Worm (Caenorhabditis elegans) whole organism, midembryonic: ENCODE results near the gene H25P19.1.

Experiments used
- T22C8.4 ChIP-seq: fragments of 200-800 bp; sonication (Bioruptor generic); IDR thresholded peaks from 2 replicates; pipeline ENCODE4 v1.3.6; 2022; ENCODE audit warnings: missing genetic modification characterization, missing compliant biosample characterization
- cog-1 ChIP-seq: sonication (generic microtip); optimal IDR thresholded peaks from 2 replicates; lab custom pipeline; 2016; ENCODE audit warnings: missing genetic modification characterization, missing compliant biosample characterization
- flt-1 ChIP-seq: fragments of 200-800 bp; sonication (Bioruptor generic); IDR thresholded peaks from 2 replicates; pipeline ENCODE4 v1.3.6; 2022; ENCODE audit warnings: missing genetic modification characterization, missing compliant biosample characterization
- klf-2 ChIP-seq: fragments of 200-800 bp; sonication (Bioruptor generic); conservative IDR thresholded peaks from 2 replicates; pipeline ENCODE4 v1.3.6; 2022; ENCODE audit warnings: missing genetic modification reagents, missing genetic modification characterization, missing compliant biosample characterization
- med-1 ChIP-seq: sonication (generic microtip); optimal IDR thresholded peaks from 2 replicates; lab custom pipeline; 2017; ENCODE audit warnings: missing genetic modification characterization, mild to moderate bottlenecking, missing compliant biosample characterization, antibody characterized with exemption, missing genetic modification reagents; ENCODE audit not compliant: insufficient read depth
- ref-1 ChIP-seq: fragments of 200-800 bp; sonication (Bioruptor generic); conservative IDR thresholded peaks from 2 replicates; pipeline ENCODE4 v1.3.6; 2022; ENCODE audit warnings: missing genetic modification reagents, missing genetic modification characterization, missing compliant biosample characterization
- tab-1 ChIP-seq: fragments of 200-800 bp; sonication (Bioruptor generic); IDR thresholded peaks from 2 replicates; pipeline ENCODE4 v1.3.6; 2022; ENCODE audit warnings: missing genetic modification characterization, missing compliant biosample characterization
- ztf-23 ChIP-seq: fragments of 200-800 bp; sonication (Bioruptor generic); IDR thresholded peaks from 2 replicates; pipeline ENCODE4 v1.3.6; 2022; ENCODE audit warnings: missing genetic modification reagents, missing genetic modification characterization, missing compliant biosample characterization
- ztf-29 ChIP-seq: fragments of 200-800 bp; sonication (Bioruptor generic); IDR thresholded peaks from 2 replicates; pipeline ENCODE4 v1.3.6; 2022; ENCODE audit warnings: missing genetic modification reagents, missing genetic modification characterization, missing compliant biosample characterization

H25P19.1 gene

DNA sequence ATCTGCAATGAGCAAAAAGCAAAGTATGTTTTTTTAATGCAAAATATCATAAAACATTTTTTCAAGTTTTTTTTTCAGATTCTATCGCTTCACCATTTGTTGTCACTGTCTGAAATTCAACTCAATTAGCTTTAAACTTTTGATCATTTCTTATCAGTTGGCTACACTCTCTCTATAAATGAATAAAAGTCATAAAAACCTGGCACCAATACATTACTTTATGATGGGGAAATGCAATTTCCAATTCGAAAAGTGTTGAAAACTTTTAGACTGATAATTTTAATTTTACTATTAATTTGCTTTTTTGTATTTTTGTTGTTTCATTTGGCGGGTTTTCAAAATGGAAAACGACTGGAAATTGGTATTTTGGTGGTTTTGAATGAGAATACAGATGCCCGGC is 3.6 kb upstream of the H25P19.1 start, which contains the start of gene F31F4.1:
Gene F31F4.1 (plus strand): TSS at position 203 of the 400 bp plus-strand sequence.
- no peak for TF ChIP-seq ref-1 (GFP tag; lab: Robert Waterston, UW)
- TF ChIP-seq flt-1 (GFP tag; lab: Robert Waterston, UW) = no peak
- no peak for TF ChIP-seq ztf-23 (GFP tag; lab: Robert Waterston, UW)

DNA sequence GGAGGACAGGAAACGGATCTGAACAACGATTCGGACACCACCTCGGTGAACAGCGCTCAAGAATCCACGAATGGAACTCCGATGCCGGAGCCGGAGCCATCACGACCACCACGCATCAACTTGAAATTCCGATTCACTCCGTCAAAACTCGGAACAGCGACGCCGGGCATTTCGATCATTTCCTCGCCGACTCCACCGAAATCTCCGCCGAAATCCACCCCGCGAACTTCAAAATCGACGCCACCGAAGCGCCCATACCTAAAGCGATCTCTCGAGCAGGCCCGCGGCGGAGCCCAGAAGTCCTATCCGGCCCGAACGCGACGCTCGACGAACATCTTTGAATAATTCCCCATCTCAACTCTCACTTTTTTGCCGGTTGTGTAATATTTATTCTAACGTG is 2.1 kb downstream of the H25P19.1 start:
- TF ChIP-seq ztf-29 (GFP tag; lab: Robert Waterston, UW) (no peak), T22C8.4 (GFP tag; lab: Robert Waterston, UW) (no peak), klf-2 (GFP tag; lab: Robert Waterston, UW) (no peak), cog-1 (no peak), flt-1 (GFP tag; lab: Robert Waterston, UW) (no peak), ztf-23 (GFP tag; lab: Robert Waterston, UW) (no peak), med-1 (GFP tag; lab: Kevin White, UChicago) (no peak), tab-1 (GFP tag; lab: Robert Waterston, UW) (no peak), ref-1 (GFP tag; lab: Robert Waterston, UW) (no peak)

DNA sequence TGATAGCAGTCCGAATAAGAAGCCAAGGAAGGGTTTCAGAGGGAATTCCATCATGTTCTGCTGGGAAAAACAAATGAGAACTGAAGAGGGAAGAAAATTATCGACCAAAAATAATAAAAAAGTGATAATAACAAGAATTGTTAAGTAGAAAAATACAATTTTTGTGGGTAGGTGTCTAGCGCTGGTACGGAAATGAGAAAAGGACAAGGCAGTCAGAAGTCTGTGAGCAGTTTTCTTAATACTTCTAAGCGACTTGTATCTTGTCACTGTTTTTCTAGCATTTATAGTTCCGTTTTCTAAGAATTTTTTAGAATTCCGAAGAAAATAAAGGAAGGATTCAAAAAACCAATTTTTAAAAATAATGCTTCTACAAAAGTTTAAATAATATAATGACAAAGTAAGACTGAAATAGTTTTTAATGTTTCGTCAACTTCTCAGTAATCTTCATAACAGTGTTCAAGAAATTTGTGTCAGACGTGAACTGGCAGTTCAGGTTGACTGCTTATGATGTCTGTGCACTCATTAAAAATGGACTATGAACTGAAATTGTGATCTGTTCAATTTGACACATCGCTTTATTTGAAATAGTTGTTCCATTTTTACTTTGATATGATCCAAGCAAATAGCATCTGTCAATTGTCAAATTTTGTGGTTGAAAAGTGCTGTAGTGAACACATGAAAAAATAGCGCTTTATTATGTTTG is 5.4 kb downstream of the H25P19.1 start, which contains the start of gene srx-4:
Gene srx-4 (minus strand): TSS at position 51 of the 703 bp plus-strand sequence.
- TF ChIP-seq klf-2 (GFP tag; lab: Robert Waterston, UW) (no peak), T22C8.4 (GFP tag; lab: Robert Waterston, UW) (no peak), ztf-29 (GFP tag; lab: Robert Waterston, UW) (no peak), ztf-23 (GFP tag; lab: Robert Waterston, UW) (no peak), cog-1 (no peak), med-1 (GFP tag; lab: Kevin White, UChicago) (no peak), tab-1 (GFP tag; lab: Robert Waterston, UW) (no peak), ref-1 (GFP tag; lab: Robert Waterston, UW) (no peak), flt-1 (GFP tag; lab: Robert Waterston, UW) (no peak)

DNA sequence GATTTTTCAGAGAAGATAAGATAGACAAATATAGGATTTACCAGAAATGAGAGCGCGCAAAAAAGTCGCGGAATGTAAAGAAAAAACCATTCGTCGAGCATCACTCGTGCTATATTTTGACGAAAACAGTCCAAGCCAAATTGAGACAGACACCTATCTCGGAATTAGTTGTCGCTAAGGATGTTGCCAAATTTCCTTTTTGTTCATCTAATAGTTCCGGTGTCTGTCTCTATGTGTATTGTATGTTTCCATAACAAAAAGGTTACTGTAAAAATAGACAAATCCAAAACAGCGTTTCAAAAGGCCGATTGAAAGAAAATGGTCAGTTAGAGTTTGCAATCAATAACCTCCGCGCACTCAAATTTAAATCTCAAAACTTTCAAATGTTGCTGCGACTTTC is 7.1 kb downstream of the H25P19.1 start, which contains the start of gene srj-53:
Gene srj-53 (minus strand): TSS at position 101 of the 400 bp plus-strand sequence.
- no peak for TF ChIP-seq med-1 (GFP tag; lab: Kevin White, UChicago)
- TF ChIP-seq ztf-23 (GFP tag; lab: Robert Waterston, UW) = no peak
- no peak for TF ChIP-seq ztf-29 (GFP tag; lab: Robert Waterston, UW)
- no peak for TF ChIP-seq tab-1 (GFP tag; lab: Robert Waterston, UW)
- TF ChIP-seq ref-1 (GFP tag; lab: Robert Waterston, UW) = no peak
- TF ChIP-seq T22C8.4 (GFP tag; lab: Robert Waterston, UW) = no peak
- no peak for TF ChIP-seq klf-2 (GFP tag; lab: Robert Waterston, UW)
- TF ChIP-seq flt-1 (GFP tag; lab: Robert Waterston, UW) = no peak
- no peak for TF ChIP-seq cog-1

DNA sequence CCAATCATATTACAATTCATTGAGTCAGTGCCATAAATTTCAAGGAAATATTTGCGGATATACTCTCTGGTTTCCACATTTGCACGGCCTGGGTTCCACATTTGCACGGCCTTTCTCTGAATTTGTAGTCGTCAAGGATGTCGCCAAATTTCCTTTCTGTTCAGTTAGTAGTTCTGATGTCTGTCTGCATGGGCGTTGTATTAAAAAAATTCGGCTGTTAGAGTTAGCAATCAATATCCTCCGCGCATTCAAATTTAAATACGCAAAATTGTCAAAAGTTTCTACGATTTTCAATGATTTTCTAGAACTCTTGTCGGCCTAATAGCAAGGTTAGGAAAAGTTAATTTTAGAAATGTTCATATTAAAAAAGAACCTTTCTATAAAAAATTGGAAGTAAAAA is 8.4 kb downstream of the H25P19.1 start, which contains the start of gene srj-52:
Gene srj-52 (minus strand): TSS at position 101 of the 400 bp plus-strand sequence.
- no peak for TF ChIP-seq ztf-29 (GFP tag; lab: Robert Waterston, UW)
- no peak for TF ChIP-seq T22C8.4 (GFP tag; lab: Robert Waterston, UW)
- TF ChIP-seq klf-2 (GFP tag; lab: Robert Waterston, UW) = no peak
- no peak for TF ChIP-seq tab-1 (GFP tag; lab: Robert Waterston, UW)
- TF ChIP-seq ztf-23 (GFP tag; lab: Robert Waterston, UW) = no peak
- TF ChIP-seq flt-1 (GFP tag; lab: Robert Waterston, UW) = no peak
- no peak for TF ChIP-seq med-1 (GFP tag; lab: Kevin White, UChicago)
- TF ChIP-seq cog-1 = no peak
- TF ChIP-seq ref-1 (GFP tag; lab: Robert Waterston, UW) = no peak

DNA sequence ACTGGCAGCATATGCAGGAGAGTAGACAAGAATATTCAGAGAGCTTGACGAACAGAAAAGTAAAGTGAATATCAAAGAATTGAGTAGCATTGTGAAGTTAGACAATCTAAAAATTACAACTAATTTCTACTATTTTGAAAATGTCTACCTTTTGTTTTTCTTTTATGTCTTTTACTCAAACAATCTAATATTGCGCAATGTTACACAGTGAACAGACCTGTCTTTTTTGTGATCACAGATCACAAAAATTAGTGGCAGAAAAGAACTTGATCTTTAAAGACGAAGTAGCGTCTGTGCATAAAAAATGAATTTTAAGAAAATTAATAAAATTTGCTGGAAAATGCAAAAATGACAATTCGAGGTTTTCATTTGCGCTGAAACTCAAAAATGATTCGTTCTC is 11.6 kb downstream of the H25P19.1 start:
- TF ChIP-seq T22C8.4 (GFP tag; lab: Robert Waterston, UW) (no peak), ztf-29 (GFP tag; lab: Robert Waterston, UW) (no peak), ref-1 (GFP tag; lab: Robert Waterston, UW) (no peak), klf-2 (GFP tag; lab: Robert Waterston, UW) (no peak), med-1 (GFP tag; lab: Kevin White, UChicago) (no peak)

DNA sequence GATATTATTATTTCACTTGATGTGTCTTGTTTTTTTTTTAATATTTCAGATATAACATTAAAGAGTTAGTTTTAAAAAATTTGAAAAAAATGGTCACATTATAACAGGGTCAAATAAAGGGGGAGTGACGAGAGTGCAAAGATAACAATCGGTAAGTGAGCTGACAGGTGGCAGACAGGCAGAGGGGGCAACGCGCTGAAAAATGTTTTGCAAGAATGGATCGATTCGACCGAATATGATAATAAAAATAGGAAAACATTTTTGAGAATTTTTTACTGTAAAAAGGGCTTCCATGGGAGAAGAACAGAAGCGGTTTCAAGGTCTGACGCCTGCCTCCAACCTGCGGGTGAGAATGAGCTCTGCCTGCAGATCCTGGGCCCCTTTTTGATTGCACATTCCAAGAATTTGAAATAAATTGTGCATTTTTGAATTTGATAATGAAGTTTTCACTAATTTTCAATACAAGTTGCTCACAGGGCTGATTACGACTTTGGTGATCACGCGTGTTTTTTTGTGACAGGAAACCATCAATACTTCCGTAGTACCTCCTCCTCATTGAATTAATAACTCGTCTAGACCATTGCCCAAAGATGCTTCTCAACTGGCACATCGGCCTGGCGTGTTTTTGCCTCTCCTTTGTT is 12.1 kb downstream of the H25P19.1 start, which contains the start of the genes ugt-29 and srx-5:
Gene ugt-29 (minus strand): TSS at position 101 of the 641 bp plus-strand sequence.
Gene srx-5 (plus strand): TSS at position 591 of the 641 bp plus-strand sequence.
- no peak for TF ChIP-seq klf-2 (GFP tag; lab: Robert Waterston, UW)
- TF ChIP-seq ztf-23 (GFP tag; lab: Robert Waterston, UW) = no peak
- no peak for TF ChIP-seq T22C8.4 (GFP tag; lab: Robert Waterston, UW)

DNA sequence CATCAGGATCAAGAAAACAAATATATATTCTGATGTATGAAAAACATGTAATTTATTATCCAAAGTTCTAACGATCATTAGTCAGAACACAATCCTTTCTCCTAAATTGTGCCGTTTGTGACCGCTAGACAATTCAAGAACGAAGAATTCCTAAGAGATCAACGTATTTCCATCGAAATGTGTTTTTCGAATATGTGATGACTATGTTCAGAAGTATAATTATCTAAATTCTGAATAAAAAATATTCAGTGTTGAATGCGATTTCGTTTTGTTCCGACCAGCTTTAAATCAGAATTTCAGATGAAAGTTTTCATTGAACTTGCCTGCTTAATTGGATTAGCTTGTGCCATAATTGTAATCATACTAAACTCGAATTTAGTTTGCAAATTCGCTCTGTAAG is 14.8 kb downstream of the H25P19.1 start, which contains the start of gene srbc-37:
Gene srbc-37 (plus strand): TSS at position 301 of the 400 bp plus-strand sequence.
- TF ChIP-seq ref-1 (GFP tag; lab: Robert Waterston, UW) (no peak), tab-1 (GFP tag; lab: Robert Waterston, UW) (no peak), klf-2 (GFP tag; lab: Robert Waterston, UW) (no peak), T22C8.4 (GFP tag; lab: Robert Waterston, UW) (no peak), cog-1 (no peak), ztf-23 (GFP tag; lab: Robert Waterston, UW) (no peak)

DNA sequence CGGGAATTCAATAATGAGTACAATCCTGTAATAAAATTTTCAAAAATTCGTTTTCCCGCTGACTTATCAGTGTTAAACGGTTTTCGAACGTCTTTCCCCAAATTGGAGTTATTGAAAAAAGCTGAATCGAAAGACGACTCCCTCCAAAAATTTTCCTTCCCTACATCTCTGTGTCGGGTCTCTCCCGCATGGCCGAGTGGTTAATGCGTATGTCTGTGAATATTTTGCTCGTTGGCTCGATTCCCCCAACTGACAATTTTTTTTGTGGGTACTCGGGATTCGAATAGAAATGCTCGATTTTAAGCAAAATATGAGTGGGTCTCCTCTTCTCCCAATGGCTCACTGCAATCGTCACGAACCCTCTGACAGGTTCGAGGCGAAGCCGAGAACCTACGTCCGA is 19.0 kb downstream of the H25P19.1 start:
- TF ChIP-seq ref-1 (GFP tag; lab: Robert Waterston, UW) (peak; percentile 69), flt-1 (GFP tag; lab: Robert Waterston, UW) (peak; percentile 66; the same call in 1 of the 2 replicates), ztf-23 (GFP tag; lab: Robert Waterston, UW) (peak; percentile 68; the same call in 1 of the 2 replicates)
